Fruit fly (Drosophila melanogaster): ENCODE data around the gene CG4281.

The CG4281 gene

dm6 chrX:2070708-2071063 lies 5.7 kb upstream of the CG4281 start (continued):
- TF ChIP-seq MBD-R2 (GFP tag; IDR thresholded peaks at IDR 0.05): peak; percentile 52; the same call in 1 of the 2 replicates
- TF ChIP-seq CG2875 (GFP tag; optimal IDR thresholded peaks at IDR 0.05): peak; percentile 8
- TF ChIP-seq CG13894 (tag; optimal IDR thresholded peaks at IDR 0.05): peak; percentile 40
- TF ChIP-seq pb (GFP tag; optimal IDR thresholded peaks at IDR 0.05): peak; percentile 60
- 0 out of 2 replicates have a peak, but pooled peaks have one; percentile 38 for TF ChIP-seq chm (GFP tag; IDR thresholded peaks at IDR 0.05)
- peak; percentile 24 to 61 for TF ChIP-seq Pdp1 (GFP tag; optimal IDR thresholded peaks at IDR 0.05)
- 0 out of 2 replicates have a peak, but pooled peaks have one; percentile 33 for TF ChIP-seq peb (GFP tag; IDR thresholded peaks at IDR 0.05)
- peak; percentile 63; the same call in 2 of the 4 replicates for TF ChIP-seq Gug (GFP tag; IDR thresholded peaks at IDR 0.05)
- TF ChIP-seq Sry-δ (GFP tag; optimal IDR thresholded peaks at IDR 0.05): no peak
- no peak; the same call in 2 of the 3 replicates for TF ChIP-seq H15 (GFP tag; IDR thresholded peaks at IDR 0.05)
- peak; percentile 66 for TF ChIP-seq H2.0 (GFP tag; IDR thresholded peaks at IDR 0.05)
- peak; percentile 92 for TF ChIP-seq Ets65A (GFP tag)
- TF ChIP-seq CG8765 (GFP tag; IDR thresholded peaks at IDR 0.05): 0 out of 2 replicates have a peak, but pooled peaks have one; percentile 15
- no peak for TF ChIP-seq slou (GFP tag; optimal IDR thresholded peaks at IDR 0.05)
- no peak for TF ChIP-seq CG7745 (tag; optimal IDR thresholded peaks at IDR 0.05)
- no peak for TF ChIP-seq p53 (GFP tag; optimal IDR thresholded peaks at IDR 0.05)
- no peak for TF ChIP-seq CG3407 (GFP tag; optimal IDR thresholded peaks at IDR 0.05)
- TF ChIP-seq Opbp (GFP tag; IDR thresholded peaks at IDR 0.05; ENCODE audit: partially characterized antibody): no peak
- no peak for TF ChIP-seq CG42726 (GFP tag; IDR thresholded peaks at IDR 0.05; ENCODE audit: partially characterized antibody)
- TF ChIP-seq Side (GFP tag; optimal IDR thresholded peaks at IDR 0.05): peak; percentile 76
- no peak for TF ChIP-seq z (GFP tag; IDR thresholded peaks at IDR 0.05)
- peak; percentile 68 for TF ChIP-seq CG13296 (GFP tag; optimal IDR thresholded peaks at IDR 0.05)
- TF ChIP-seq jing (GFP tag; optimal IDR thresholded peaks at IDR 0.05): no peak
- TF ChIP-seq CG3065 (GFP tag; optimal IDR thresholded peaks at IDR 0.05): no peak
- TF ChIP-seq CG7556 (GFP tag; optimal IDR thresholded peaks at IDR 0.05): peak; percentile 47
- peak; percentile 13 for TF ChIP-seq CG8281 (tag; optimal IDR thresholded peaks at IDR 0.05)
- no peak for TF ChIP-seq CG6765 (GFP tag; optimal IDR thresholded peaks at IDR 0.05)
- no peak for TF ChIP-seq CG5245 (GFP tag; optimal IDR thresholded peaks at IDR 0.05)
- TF ChIP-seq Ravus (GFP tag; IDR thresholded peaks at IDR 0.05): peak; percentile 20
- peak; percentile 11 for TF ChIP-seq nom (GFP tag; optimal IDR thresholded peaks at IDR 0.05)
- peak; percentile 9 for TF ChIP-seq Bdp1 (GFP tag; optimal IDR thresholded peaks at IDR 0.05)
- peak; percentile 16 for TF ChIP-seq CG16815 (GFP tag; optimal IDR thresholded peaks at IDR 0.05)
- peak; percentile 50 for TF ChIP-seq CG15514 (GFP tag; optimal IDR thresholded peaks at IDR 0.05)
- TF ChIP-seq exex (tag; optimal IDR thresholded peaks at IDR 0.05): no peak
- peak; percentile 79 for TF ChIP-seq sens (GFP tag)
- TF ChIP-seq CG7786 (GFP tag; optimal IDR thresholded peaks at IDR 0.05): peak; percentile 47
- peak; percentile 33 for TF ChIP-seq CG34376 (GFP tag; optimal IDR thresholded peaks at IDR 0.05)
- no peak for TF ChIP-seq CG7271 (tag; optimal IDR thresholded peaks at IDR 0.05)
- peak; percentile 9 for TF ChIP-seq wek (GFP tag; optimal IDR thresholded peaks at IDR 0.05)
- TF ChIP-seq CG8478 (optimal IDR thresholded peaks at IDR 0.05): no peak
- no peak for TF ChIP-seq dan (GFP tag; IDR thresholded peaks at IDR 0.05)
- TF ChIP-seq bbx (GFP tag; IDR thresholded peaks at IDR 0.05; ENCODE audit: partially characterized antibody): no peak
- TF ChIP-seq knrl (GFP tag; IDR thresholded peaks at IDR 0.05; ENCODE audit: partially characterized antibody): no peak
- no peak for TF ChIP-seq CG17802 (tag; optimal IDR thresholded peaks at IDR 0.05)
- peak; percentile 15 for TF ChIP-seq Xbp1 (GFP tag; optimal IDR thresholded peaks at IDR 0.05)
- TF ChIP-seq Spps (tag; optimal IDR thresholded peaks at IDR 0.05): no peak
- no peak for TF ChIP-seq hth (optimal IDR thresholded peaks at IDR 0.05)
- peak; percentile 75 for TF ChIP-seq CG14441 (GFP tag; IDR thresholded peaks at IDR 0.05)
- TF ChIP-seq BEAF-32 (GFP tag; optimal IDR thresholded peaks at IDR 0.05): no peak
- TF ChIP-seq esg (GFP tag; conservative IDR thresholded peaks at IDR 0.05): peak; percentile 75
- TF ChIP-seq CG8388 (GFP tag; optimal IDR thresholded peaks at IDR 0.05): peak; percentile 30
